Fruit fly (Drosophila melanogaster): ENCODE data around the gene TBC1D23.
A peak's percentile ranks its signal among the peaks of the same experiment; 100 is the strongest.

Gene TBC1D23

dm6 chr2L:1102349-1102748, 26.8 kb upstream of the TBC1D23 start, which contains the start of gene CG4629 (continued):
- TF ChIP-seq CG12219 (GFP tag; optimal IDR thresholded peaks at IDR 0.05), result no peak
- TF ChIP-seq CG34224 (GFP tag; IDR thresholded peaks at IDR 0.05; ENCODE audit: partially characterized antibody), result 0 out of 3 replicates have a peak, but pooled peaks have one; percentile 32
- TF ChIP-seq sr (GFP tag; IDR thresholded peaks at IDR 0.05), result peak; percentile 97
- no peak for TF ChIP-seq CG12744 (GFP tag; optimal IDR thresholded peaks at IDR 0.05)
- TF ChIP-seq z (GFP tag; IDR thresholded peaks at IDR 0.05), result peak; percentile 96
- peak; percentile 49; the same call in 2 of the 3 replicates for TF ChIP-seq CG6175 (GFP tag; IDR thresholded peaks at IDR 0.05)
- TF ChIP-seq Rfx (GFP tag; IDR thresholded peaks at IDR 0.05), result peak; percentile 39; the same call in 1 of the 2 replicates
- TF ChIP-seq CG10543 (GFP tag; optimal IDR thresholded peaks at IDR 0.05), result peak; percentile 2
- no peak for TF ChIP-seq H15 (GFP tag; IDR thresholded peaks at IDR 0.05)

- TF ChIP-seq Hmr (GFP tag; optimal IDR thresholded peaks at IDR 0.05) (peak; percentile 45), Drgx (GFP tag; IDR thresholded peaks at IDR 0.05) (0 out of 2 replicates have a peak, but pooled peaks have one; percentile 23), lmd (GFP tag; IDR thresholded peaks at IDR 0.05) (no peak), CG31365 (tag; optimal IDR thresholded peaks at IDR 0.05) (peak; percentile 98), CG34422 (GFP tag; IDR thresholded peaks at IDR 0.05) (peak; percentile 92), CG11695 (GFP tag; IDR thresholded peaks at IDR 0.05) (no peak), CG17829 (tag; optimal IDR thresholded peaks at IDR 0.05) (peak; percentile 35), cwo (GFP tag; optimal IDR thresholded peaks at IDR 0.05) (peak; percentile 94), stwl (tag; optimal IDR thresholded peaks at IDR 0.05) (peak; percentile 37), Xrp1 (GFP tag; IDR thresholded peaks at IDR 0.05) (0 out of 2 replicates have a peak, but pooled peaks have one; percentile 15), CG9876 (GFP tag; optimal IDR thresholded peaks at IDR 0.05) (peak; percentile 5), repo (GFP tag; optimal IDR thresholded peaks at IDR 0.05) (peak; percentile 41), CG4424 (GFP tag; optimal IDR thresholded peaks at IDR 0.05) (peak; percentile 42), Sry-δ (GFP tag; optimal IDR thresholded peaks at IDR 0.05) (peak; percentile 36), CG12659 (GFP tag; optimal IDR thresholded peaks at IDR 0.05) (peak; percentile 70), dmrt99B (tag; optimal IDR thresholded peaks at IDR 0.05) (no peak), dpn (GFP tag; optimal IDR thresholded peaks at IDR 0.05) (peak in 1 of 2 experiments; percentile 46), CG9727 (GFP tag; optimal IDR thresholded peaks at IDR 0.05) (peak; percentile 32), run (tag; optimal IDR thresholded peaks at IDR 0.05) (peak; percentile 4), CG9817 (tag; optimal IDR thresholded peaks at IDR 0.05) (peak; percentile 25), trem (tag; optimal IDR thresholded peaks at IDR 0.05) (peak; percentile 41), CG13624 (GFP tag; optimal IDR thresholded peaks at IDR 0.05) (peak; percentile 36), Myb (GFP tag; optimal IDR thresholded peaks at IDR 0.05) (peak; percentile 98), CG7786 (GFP tag; optimal IDR thresholded peaks at IDR 0.05) (peak; percentile 56), az2 (GFP tag; optimal IDR thresholded peaks at IDR 0.05) (peak; percentile 29), row (GFP tag; IDR thresholded peaks at IDR 0.05) (peak; percentile 66), Abd-B (GFP tag; optimal IDR thresholded peaks at IDR 0.05) (peak; percentile 41), CG30020 (tag; optimal IDR thresholded peaks at IDR 0.05) (no peak), tx (GFP tag; optimal IDR thresholded peaks at IDR 0.05) (peak; percentile 17), CG4854 (GFP tag; optimal IDR thresholded peaks at IDR 0.05) (no peak), CG10267 (tag; optimal IDR thresholded peaks at IDR 0.05) (peak; percentile 43), H2.0 (GFP tag; IDR thresholded peaks at IDR 0.05) (0 out of 2 replicates have a peak, but pooled peaks have one; percentile 5), zfh2 (GFP tag; optimal IDR thresholded peaks at IDR 0.05) (peak; percentile 1), Fer1 (GFP tag; optimal IDR thresholded peaks at IDR 0.05) (peak; percentile 48), CG11398 (GFP tag; optimal IDR thresholded peaks at IDR 0.05) (peak; percentile 5), mirr (GFP tag; optimal IDR thresholded peaks at IDR 0.05) (peak; percentile 18), CG16813 (GFP tag; IDR thresholded peaks at IDR 0.05; ENCODE audit: partially characterized antibody) (peak; percentile 9; the same call in 2 of the 3 replicates), CG11504 (tag; optimal IDR thresholded peaks at IDR 0.05) (no peak), Oaz (GFP tag; IDR thresholded peaks at IDR 0.05) (no peak), dysf (GFP tag; IDR thresholded peaks at IDR 0.05) (no peak)
Measured at dm6 chr2L:1108029-1108688, 21.0 kb upstream of the TBC1D23 start, which contains the start of the genes PolrMT and CG14339. Gene PolrMT (minus strand): TSS chr2L:1108373. Gene CG14339 (plus strand): TSS chr2L:1108540.

Data from whole organism, embryonic.